Fruit fly (Drosophila melanogaster): Measurements from ENCODE around the gene CG13946.

Gene CG13946

dm6 chr2L:821242-821985 lies 45.1 kb downstream of the CG13946 start, which contains the start of gene CG3662 (continued):
- TF ChIP-seq CG3726 (GFP tag; IDR thresholded peaks at IDR 0.05) (no peak), H2.0 (GFP tag; IDR thresholded peaks at IDR 0.05) (no peak), CG18599 (GFP tag; optimal IDR thresholded peaks at IDR 0.05) (no peak), CG12219 (GFP tag; optimal IDR thresholded peaks at IDR 0.05) (no peak), jigr1 (GFP tag; IDR thresholded peaks at IDR 0.05) (no peak), CG34224 (GFP tag; IDR thresholded peaks at IDR 0.05; ENCODE audit: partially characterized antibody) (no peak), fd64A (GFP tag; optimal IDR thresholded peaks at IDR 0.05) (no peak), CG3065 (GFP tag; optimal IDR thresholded peaks at IDR 0.05) (no peak), CG7357 (GFP tag; IDR thresholded peaks at IDR 0.05) (no peak), Vsx1 (GFP tag; optimal IDR thresholded peaks at IDR 0.05) (no peak), Sox102F (GFP tag; optimal IDR thresholded peaks at IDR 0.05) (no peak), CG34376 (GFP tag; optimal IDR thresholded peaks at IDR 0.05) (peak; percentile 46), tx (GFP tag; optimal IDR thresholded peaks at IDR 0.05) (no peak), lilli (GFP tag; optimal IDR thresholded peaks at IDR 0.05) (no peak), CG3281 (GFP tag; optimal IDR thresholded peaks at IDR 0.05) (no peak), CG13123 (GFP tag; optimal IDR thresholded peaks at IDR 0.05) (no peak), CG5953 (GFP tag; IDR thresholded peaks at IDR 0.05) (no peak), disco-r (GFP tag; optimal IDR thresholded peaks at IDR 0.05) (no peak), gce (GFP tag; IDR thresholded peaks at IDR 0.05) (no peak), CG8359 (GFP tag; optimal IDR thresholded peaks at IDR 0.05; ENCODE audit: borderline replicate concordance) (no peak), CG1832 (GFP tag; optimal IDR thresholded peaks at IDR 0.05) (no peak), B-H2 (GFP tag; optimal IDR thresholded peaks at IDR 0.05) (peak; percentile 22), CG18476 (GFP tag; optimal IDR thresholded peaks at IDR 0.05) (no peak), CG6654 (GFP tag; optimal IDR thresholded peaks at IDR 0.05) (no peak), CG17361 (GFP tag; IDR thresholded peaks at IDR 0.05) (no peak), dmrt99B (tag; optimal IDR thresholded peaks at IDR 0.05) (no peak), CG1647 (GFP tag; optimal IDR thresholded peaks at IDR 0.05) (no peak), dmrt11E (tag; optimal IDR thresholded peaks at IDR 0.05) (no peak), CG43689 (GFP tag; IDR thresholded peaks at IDR 0.05) (no peak), Hmx (GFP tag; optimal IDR thresholded peaks at IDR 0.05) (no peak), wek (GFP tag; optimal IDR thresholded peaks at IDR 0.05) (no peak), crp (GFP tag; optimal IDR thresholded peaks at IDR 0.05) (no peak), CoRest (tag; optimal IDR thresholded peaks at IDR 0.05) (peak; percentile 39), onecut (GFP tag; IDR thresholded peaks at IDR 0.05) (peak; percentile 99), slou (GFP tag; optimal IDR thresholded peaks at IDR 0.05) (no peak), cg (GFP tag; optimal IDR thresholded peaks at IDR 0.05) (no peak), vfl (GFP tag; optimal IDR thresholded peaks at IDR 0.05) (no peak), pfk (GFP tag; optimal IDR thresholded peaks at IDR 0.05) (no peak), CG15479 (GFP tag; optimal IDR thresholded peaks at IDR 0.05) (peak; percentile 81), CG15269 (tag; optimal IDR thresholded peaks at IDR 0.05) (no peak), Mrtf (GFP tag; IDR thresholded peaks at IDR 0.05) (no peak), knrl (GFP tag; IDR thresholded peaks at IDR 0.05; ENCODE audit: partially characterized antibody) (peak; percentile 40; the same call in 1 of the 3 replicates), Six4 (GFP tag; optimal IDR thresholded peaks at IDR 0.05) (no peak), CG8388 (GFP tag; optimal IDR thresholded peaks at IDR 0.05) (no peak), stwl (tag; optimal IDR thresholded peaks at IDR 0.05) (peak; percentile 69), CG14710 (tag; optimal IDR thresholded peaks at IDR 0.05) (peak; percentile 63), CG2875 (GFP tag; optimal IDR thresholded peaks at IDR 0.05) (no peak), so (GFP tag; IDR thresholded peaks at IDR 0.05) (0 out of 3 replicates have a peak, but pooled peaks have one; percentile 29), Dfd (GFP tag; optimal IDR thresholded peaks at IDR 0.05) (no peak)

All from whole organism, embryonic.